Fruit fly (Drosophila melanogaster) whole organism, embryonic: Measurements from ENCODE around the gene clumsy.

ENCODE experiments used
- Adf1 ChIP-seq: fragments of 200-800 bp; sonication (Bioruptor generic); IDR thresholded peaks from 2 replicates; pipeline ENCODE4 v1.3.6; 2022; ENCODE audit warnings: missing biosample characterization, missing genetic modification characterization
- CG10979 ChIP-seq: fragments of 200-800 bp; sonication (Bioruptor generic); optimal IDR thresholded peaks from 2 replicates; lab custom pipeline; 2018; ENCODE audit warnings: missing biosample characterization, mild to moderate bottlenecking, missing genetic modification characterization, moderate library complexity
- CG12071 ChIP-seq: fragments of 200-800 bp; sonication (Bioruptor generic); optimal IDR thresholded peaks from 3 replicates; lab custom pipeline; 2018; ENCODE audit warnings: missing biosample characterization, mild to moderate bottlenecking, missing genetic modification characterization
- CG17612 ChIP-seq: fragments of 200-800 bp; sonication (Bioruptor generic); IDR thresholded peaks from 2 replicates; pipeline ENCODE4 v1.3.6; 2022; ENCODE audit warnings: missing biosample characterization, missing genetic modification characterization
- CG2199 ChIP-seq: fragments of 200-800 bp; sonication (Bioruptor generic); IDR thresholded peaks from 3 replicates; pipeline ENCODE4 v1.3.6; 2022; ENCODE audit warnings: missing biosample characterization, missing genetic modification characterization
- CG2889 ChIP-seq: fragments of 200-800 bp; sonication (Bioruptor generic); IDR thresholded peaks from 3 replicates; pipeline ENCODE4 v1.3.6; 2022; ENCODE audit warnings: missing biosample characterization, missing genetic modification characterization
- CG32532 ChIP-seq: fragments of 200-800 bp; sonication (Bioruptor generic); IDR thresholded peaks from 2 replicates; pipeline ENCODE4 v1.3.6; 2022; ENCODE audit warnings: missing biosample characterization, missing genetic modification characterization
- CG32772 ChIP-seq: fragments of 200-800 bp; sonication (Bioruptor generic); IDR thresholded peaks from 2 replicates; pipeline ENCODE4 v1.3.6; 2022; ENCODE audit warnings: missing biosample characterization, missing genetic modification characterization
- CG34224 ChIP-seq: fragments of 200-800 bp; sonication (Bioruptor generic); IDR thresholded peaks from 3 replicates; pipeline ENCODE4 v1.3.6; 2022; ENCODE audit warnings: missing biosample characterization, missing genetic modification characterization; ENCODE audit not compliant: partially characterized antibody
- CG6791 ChIP-seq: fragments of 200-800 bp; sonication (Bioruptor generic); IDR thresholded peaks from 3 replicates; pipeline ENCODE4 v1.3.6; 2022; ENCODE audit warnings: missing biosample characterization, missing genetic modification characterization; ENCODE audit not compliant: partially characterized antibody
- CG7372 ChIP-seq: fragments of 200-800 bp; sonication (Bioruptor generic); IDR thresholded peaks from 2 replicates; pipeline ENCODE4 v1.3.6; 2022; ENCODE audit warnings: missing biosample characterization, missing genetic modification characterization
- CG7745 ChIP-seq: fragments of 200-800 bp; sonication (Bioruptor generic); optimal IDR thresholded peaks from 2 replicates; lab custom pipeline; 2018; ENCODE audit warnings: missing biosample characterization, mild to moderate bottlenecking, missing genetic modification characterization, moderate library complexity
- Chrac-16 ChIP-seq: fragments of 200-800 bp; sonication (Bioruptor generic); optimal IDR thresholded peaks from 3 replicates; lab custom pipeline; 2016; ENCODE audit warnings: missing biosample characterization, missing genetic modification characterization
- D19A ChIP-seq: fragments of 200-800 bp; optimal IDR thresholded peaks from 3 replicates; lab custom pipeline; 2019; ENCODE audit warnings: missing biosample characterization, mild to moderate bottlenecking, missing genetic modification characterization, moderate library complexity
- HHEX ChIP-seq: fragments of 200-800 bp; sonication (Bioruptor generic); optimal IDR thresholded peaks from 3 replicates; lab custom pipeline; 2017; ENCODE audit warnings: missing biosample characterization, mild to moderate bottlenecking, missing genetic modification characterization, missing genetic modification reagents
- Mad ChIP-seq: fragments of 200-800 bp; sonication (Bioruptor generic); optimal IDR thresholded peaks from 2 replicates; lab custom pipeline; 2016; ENCODE audit warnings: missing biosample characterization, missing genetic modification characterization
- Med ChIP-seq: fragments of 200-800 bp; sonication (Bioruptor generic); peaks from one replicate; lab custom pipeline; 2016; ENCODE audit warnings: missing biosample characterization, missing genetic modification characterization, mild to moderate bottlenecking, inconsistent platforms, moderate library complexity
- Rfx ChIP-seq: fragments of 200-800 bp; sonication (Bioruptor generic); IDR thresholded peaks from 2 replicates; pipeline ENCODE4 v1.3.6; 2022; ENCODE audit warnings: missing biosample characterization, missing genetic modification characterization
- Scr ChIP-seq: fragments of 200-800 bp; sonication (Bioruptor generic); IDR thresholded peaks from 2 replicates; pipeline ENCODE4 v1.3.6; 2022; ENCODE audit warnings: missing biosample characterization, missing genetic modification characterization; ENCODE audit not compliant: partially characterized antibody
- Sry-β ChIP-seq: fragments of 200-800 bp; sonication (Bioruptor generic); optimal IDR thresholded peaks from 2 replicates; lab custom pipeline; 2018; ENCODE audit warnings: missing biosample characterization, mild to moderate bottlenecking, missing genetic modification characterization, moderate library complexity
- Taf1 ChIP-seq: fragments of 200-800 bp; sonication (Bioruptor generic); IDR thresholded peaks from 2 replicates; pipeline ENCODE4 v1.3.6; 2022; ENCODE audit warnings: missing biosample characterization, missing genetic modification characterization
- Trl ChIP-seq, 3 experiments: fragments of >200 bp in 2 of 3; fragments of 200-800 bp in 1 of 3; sonication (Bioruptor generic) in 1 of 3; optimal IDR thresholded peaks; 2 replicates in 1 of 3; 3 replicates in 2 of 3; lab custom pipeline; 2016 to 2017; ENCODE audit warnings: missing biosample characterization in 1 of 3, missing genetic modification characterization in 1 of 3
- bowl ChIP-seq: fragments of 200-800 bp; sonication (Bioruptor generic); IDR thresholded peaks from 2 replicates; pipeline ENCODE4 v1.3.6; 2022; ENCODE audit warnings: missing biosample characterization, missing genetic modification characterization
- cad ChIP-seq: fragments of >200 bp; optimal IDR thresholded peaks from 2 replicates; lab custom pipeline; 2017; ENCODE audit warnings: missing biosample characterization, missing genetic modification characterization
- cg ChIP-seq: fragments of 200-800 bp; sonication (Bioruptor generic); optimal IDR thresholded peaks from 3 replicates; lab custom pipeline; 2019; ENCODE audit warnings: missing biosample characterization, mild to moderate bottlenecking, missing genetic modification characterization, moderate library complexity
- chinmo ChIP-seq: fragments of 200-800 bp; sonication (Bioruptor generic); IDR thresholded peaks from 4 replicates; pipeline ENCODE4 v1.3.6; 2022; ENCODE audit warnings: missing biosample characterization, missing genetic modification characterization; ENCODE audit not compliant: partially characterized antibody
- chm ChIP-seq: fragments of 200-800 bp; sonication (Bioruptor generic); IDR thresholded peaks from 2 replicates; pipeline ENCODE4 v1.3.6; 2022; ENCODE audit warnings: missing biosample characterization, missing genetic modification characterization
- crol ChIP-seq: fragments of 200-800 bp; sonication (Bioruptor generic); IDR thresholded peaks from 2 replicates; pipeline ENCODE4 v1.3.6; 2022; ENCODE audit warnings: missing biosample characterization, missing genetic modification characterization
- ftz-f1 ChIP-seq: fragments of 200-800 bp; sonication (Bioruptor generic); optimal IDR thresholded peaks from 2 replicates; lab custom pipeline; 2016; ENCODE audit warnings: missing biosample characterization, missing genetic modification characterization
- h ChIP-seq: fragments of >200 bp; optimal IDR thresholded peaks from 2 replicates; lab custom pipeline; 2017
- hbn ChIP-seq: fragments of 200-800 bp; sonication (Bioruptor generic); IDR thresholded peaks from 2 replicates; pipeline ENCODE4 v1.3.6; 2022; ENCODE audit warnings: missing biosample characterization, missing genetic modification characterization; ENCODE audit not compliant: partially characterized antibody
- lov ChIP-seq, 2 experiments: fragments of 200-800 bp in 1 of 2; fragments of >200 bp in 1 of 2; sonication (Bioruptor generic) in 1 of 2; IDR thresholded peaks in 1 of 2; optimal IDR thresholded peaks in 1 of 2; 2 replicates in 1 of 2; 3 replicates in 1 of 2; pipeline versions ENCODE4 v1.3.6 to Lab custom; 2017 to 2022; ENCODE audit warnings: missing biosample characterization in 1 of 2, missing genetic modification characterization in 1 of 2
- onecut ChIP-seq: fragments of 200-800 bp; sonication (Bioruptor generic); IDR thresholded peaks from 2 replicates; pipeline ENCODE4 v1.3.6; 2022; ENCODE audit warnings: missing biosample characterization, missing genetic modification characterization
- prd ChIP-seq, 3 experiments: fragments of >200 bp in 2 of 3; fragments of 200-800 bp in 1 of 3; sonication (Bioruptor generic) in 1 of 3; optimal IDR thresholded peaks in 2 of 3; IDR thresholded peaks in 1 of 3; 2 replicates in 2 of 3; 3 replicates in 1 of 3; pipeline versions ENCODE4 v1.3.6 to Lab custom; 2017 to 2022; ENCODE audit warnings: missing biosample characterization in 1 of 3, missing genetic modification characterization in 1 of 3
- pros ChIP-seq: fragments of 200-800 bp; sonication (Bioruptor generic); optimal IDR thresholded peaks from 3 replicates; lab custom pipeline; 2019; ENCODE audit warnings: missing biosample characterization, mild to moderate bottlenecking, missing genetic modification characterization, moderate library complexity
- ranshi ChIP-seq: fragments of 200-800 bp; sonication (Bioruptor generic); IDR thresholded peaks from 2 replicates; pipeline ENCODE4 v1.3.6; 2022; ENCODE audit warnings: missing biosample characterization, missing genetic modification characterization
- seq ChIP-seq: fragments of 200-800 bp; sonication (Bioruptor generic); IDR thresholded peaks from 2 replicates; pipeline ENCODE4 v1.3.6; 2022; ENCODE audit warnings: missing biosample characterization, missing genetic modification characterization
- unc-4 ChIP-seq: fragments of 200-800 bp; sonication (Bioruptor generic); IDR thresholded peaks from 2 replicates; pipeline ENCODE4 v1.3.6; 2022; ENCODE audit warnings: missing biosample characterization, missing genetic modification characterization; ENCODE audit not compliant: partially characterized antibody

The clumsy gene

dm6 chr2L:21221114-21221578, 14.9 kb downstream of the clumsy start, which contains the start of gene CG8677 (continued):
- TF ChIP-seq Taf1 (GFP tag; lab: Robert Waterston, UW) (no peak), h (lab: Kevin White, UChicago) (no peak), CG32772 (GFP tag; lab: Robert Waterston, UW) (no peak), CG17612 (no peak), Sry-β (no peak), cad (no peak), CG7745 (tag; lab: Kevin White, UChicago) (no peak)

- no peak for TF ChIP-seq Chrac-16 (GFP tag; lab: Kevin White, UChicago)
- peak; percentile 60; the same call in 2 of the 4 replicates for TF ChIP-seq chinmo (GFP tag; lab: Robert Waterston, UW)
- 0 out of 2 replicates have a peak, but pooled peaks have one; percentile 19 for TF ChIP-seq crol (GFP tag; lab: Robert Waterston, UW)
- TF ChIP-seq D19A: no peak
- TF ChIP-seq lov (optimal IDR thresholded peaks at IDR 0.05; lab: Kevin White, UChicago): no peak
- TF ChIP-seq lov (GFP tag; IDR thresholded peaks at IDR 0.05; lab: Robert Waterston, UW): no peak
- no peak for TF ChIP-seq HHEX (GFP tag; lab: Kevin White, UChicago)
- TF ChIP-seq CG6791 (GFP tag; lab: Robert Waterston, UW): 0 out of 3 replicates have a peak, but pooled peaks have one; percentile 28
- no peak for TF ChIP-seq Mad (GFP tag; lab: Kevin White, UChicago)
- peak; percentile 19; the same call in 1 of the 2 replicates for TF ChIP-seq CG32532 (GFP tag; lab: Robert Waterston, UW)
- TF ChIP-seq Scr (GFP tag; lab: Robert Waterston, UW): no peak
- TF ChIP-seq unc-4 (GFP tag; lab: Robert Waterston, UW): peak; percentile 27; the same call in 1 of the 2 replicates
- peak; percentile 44 for TF ChIP-seq cg
- TF ChIP-seq Trl (optimal IDR thresholded peaks at IDR 0.05; lab: Kevin White, UChicago): peak; percentile 87 to 94
- no peak for TF ChIP-seq Trl (GFP tag; optimal IDR thresholded peaks at IDR 0.05; lab: Kevin White, UChicago)
- TF ChIP-seq seq (GFP tag; lab: Robert Waterston, UW): 0 out of 2 replicates have a peak, but pooled peaks have one; percentile 51
- TF ChIP-seq CG12071: no peak
- peak; percentile 50; the same call in 2 of the 3 replicates for TF ChIP-seq CG34224 (GFP tag; lab: Robert Waterston, UW)
- no peak for TF ChIP-seq ranshi (GFP tag; lab: Robert Waterston, UW)
- no peak for TF ChIP-seq CG10979 (tag; lab: Kevin White, UChicago)
- TF ChIP-seq CG7372: no peak
- peak; percentile 43; the same call in 1 of the 2 replicates for TF ChIP-seq hbn
These were observed 15.5 kb downstream of the clumsy start for dm6 chr2L:21221778-21222177.

dm6 chr2L:21233430-21233829, 27.1 kb downstream of the clumsy start:
- TF ChIP-seq bowl (peak; percentile 22; the same call in 1 of the 2 replicates), chm (0 out of 2 replicates have a peak, but pooled peaks have one; percentile 32), Med (GFP tag; lab: Kevin White, UChicago) (peak; percentile 52), CG2199 (GFP tag; lab: Robert Waterston, UW) (0 out of 3 replicates have a peak, but pooled peaks have one; percentile 56), prd (optimal IDR thresholded peaks at IDR 0.05; lab: Kevin White, UChicago) (no peak), prd (GFP tag; IDR thresholded peaks at IDR 0.05; lab: Robert Waterston, UW) (no peak), Adf1 (no peak), pros (GFP tag; lab: Kevin White, UChicago) (peak; percentile 96), Rfx (no peak), onecut (GFP tag; lab: Robert Waterston, UW) (peak; percentile 27; the same call in 1 of the 2 replicates), ftz-f1 (GFP tag; lab: Kevin White, UChicago) (peak; percentile 16), CG2889 (GFP tag; lab: Robert Waterston, UW) (0 out of 3 replicates have a peak, but pooled peaks have one; percentile 5)
